Worm (Caenorhabditis elegans) whole organism, L4 larva: Measurements from ENCODE around the gene dnc-2.

ENCODE experiments used
- F37D6.2 ChIP-seq: sonication (generic microtip); optimal IDR thresholded peaks from 2 replicates; lab custom pipeline; 2016; ENCODE audit warnings: mild to moderate bottlenecking, missing genetic modification characterization, missing compliant biosample characterization
- F49E8.2 ChIP-seq: sonication (generic microtip); optimal IDR thresholded peaks from 2 replicates; lab custom pipeline; 2016; ENCODE audit warnings: missing compliant biosample characterization, mild to moderate bottlenecking, missing genetic modification characterization, borderline replicate concordance
- R02D3.7 ChIP-seq: fragments of 150-350 bp; sonication (generic microtip); optimal IDR thresholded peaks from 3 replicates; lab custom pipeline; 2014; ENCODE audit warnings: missing biosample characterization, missing genetic modification characterization
- T20F7.1 ChIP-seq: fragments of 200-800 bp; sonication (Bioruptor generic); optimal IDR thresholded peaks from 2 replicates; lab custom pipeline; 2018; ENCODE audit warnings: mild to moderate bottlenecking, missing genetic modification characterization, missing compliant biosample characterization
- T26A8.4 ChIP-seq: fragments of 200-800 bp; sonication (Bioruptor generic); IDR thresholded peaks from 2 replicates; pipeline ENCODE4 v1.3.6; 2022; ENCODE audit warnings: missing genetic modification characterization, missing compliant biosample characterization
- Y105C5A.15 ChIP-seq: fragments of 200-800 bp; sonication (Bioruptor generic); IDR thresholded peaks from 2 replicates; pipeline ENCODE4 v1.3.6; 2022; ENCODE audit warnings: missing genetic modification characterization, missing compliant biosample characterization
- Y48G9A.11 ChIP-seq: fragments of 200-800 bp; sonication (Bioruptor generic); IDR thresholded peaks from 2 replicates; pipeline ENCODE4 v1.3.6; 2022; ENCODE audit warnings: missing genetic modification reagents, missing genetic modification characterization, missing compliant biosample characterization
- Y5F2A.4 ChIP-seq: fragments of 200-800 bp; sonication (Bioruptor generic); optimal IDR thresholded peaks from 2 replicates; lab custom pipeline; 2018; ENCODE audit warnings: mild to moderate bottlenecking, missing genetic modification characterization, missing compliant biosample characterization
- ZK337.2 ChIP-seq: fragments of 200-800 bp; sonication (Bioruptor generic); IDR thresholded peaks from 2 replicates; pipeline ENCODE4 v1.3.6; 2022; ENCODE audit warnings: missing genetic modification reagents, missing genetic modification characterization, missing compliant biosample characterization
- aha-1 ChIP-seq: fragments of 150-350 bp; peaks from one replicate; lab custom pipeline; 2014; ENCODE audit warnings: missing biosample characterization, missing genetic modification characterization
- aly-2 ChIP-seq: sonication (generic microtip); optimal IDR thresholded peaks from 2 replicates; lab custom pipeline; 2018; ENCODE audit warnings: missing biosample characterization, missing genetic modification characterization
- ceh-44 ChIP-seq: fragments of 200-800 bp; sonication (Bioruptor generic); IDR thresholded peaks from 2 replicates; pipeline ENCODE4 v1.3.6; 2022; ENCODE audit warnings: missing genetic modification reagents, missing genetic modification characterization, missing compliant biosample characterization
- ceh-62 ChIP-seq: sonication (generic microtip); optimal IDR thresholded peaks from 2 replicates; lab custom pipeline; 2017; ENCODE audit warnings: missing biosample characterization, missing genetic modification characterization
- ces-1 ChIP-seq: fragments of 150-350 bp; sonication (generic microtip); optimal IDR thresholded peaks from 4 replicates; lab custom pipeline; 2014; ENCODE audit warnings: missing biosample characterization, missing genetic modification reagents, missing genetic modification characterization
- daf-12 ChIP-seq: fragments of 150-350 bp; optimal IDR thresholded peaks from 2 replicates; lab custom pipeline; 2014; ENCODE audit warnings: missing biosample characterization, missing genetic modification reagents, missing genetic modification characterization
- dmd-6 ChIP-seq: fragments of 200-800 bp; sonication (Bioruptor generic); IDR thresholded peaks from 2 replicates; pipeline ENCODE4 v1.3.6; 2022; ENCODE audit warnings: missing genetic modification reagents, missing genetic modification characterization, missing compliant biosample characterization
- dmd-9 ChIP-seq: fragments of 200-800 bp; sonication (Bioruptor generic); IDR thresholded peaks from 2 replicates; pipeline ENCODE4 v1.3.6; 2022; ENCODE audit warnings: missing genetic modification reagents, missing genetic modification characterization, missing compliant biosample characterization
- dpl-1 ChIP-seq: fragments of 150-350 bp; optimal IDR thresholded peaks from 2 replicates; lab custom pipeline; 2014; ENCODE audit warnings: missing biosample characterization, missing genetic modification reagents, missing genetic modification characterization
- egl-27 ChIP-seq: sonication (generic microtip); optimal IDR thresholded peaks from 3 replicates; lab custom pipeline; 2017; ENCODE audit warnings: missing biosample characterization, missing genetic modification reagents, missing genetic modification characterization
- egl-43 ChIP-seq: fragments of 200-800 bp; sonication (Bioruptor generic); IDR thresholded peaks from 2 replicates; pipeline ENCODE4 v1.3.6; 2022; ENCODE audit warnings: missing genetic modification reagents, missing genetic modification characterization, missing compliant biosample characterization
- gei-8 ChIP-seq: fragments of 200-800 bp; sonication (Bioruptor generic); optimal IDR thresholded peaks from 2 replicates; lab custom pipeline; 2018; ENCODE audit warnings: mild to moderate bottlenecking, missing genetic modification characterization, missing compliant biosample characterization
- hlh-30 ChIP-seq: sonication (generic microtip); optimal IDR thresholded peaks from 2 replicates; lab custom pipeline; 2017; ENCODE audit warnings: antibody characterized with exemption, mild to moderate bottlenecking, missing genetic modification characterization, missing compliant biosample characterization; ENCODE audit not compliant: insufficient read depth
- lin-15B ChIP-seq: fragments of 150-350 bp; sonication (generic microtip); optimal IDR thresholded peaks from 3 replicates; lab custom pipeline; 2014; ENCODE audit warnings: missing biosample characterization, missing genetic modification characterization
- lin-38 ChIP-seq: fragments of 200-800 bp; sonication (Bioruptor generic); IDR thresholded peaks from 2 replicates; pipeline ENCODE4 v1.3.6; 2022; ENCODE audit warnings: missing genetic modification reagents, missing genetic modification characterization, missing compliant biosample characterization
- madf-5 ChIP-seq, 2 experiments: fragments of 200-800 bp; sonication (Bioruptor generic); IDR thresholded peaks; 2 replicates each; pipeline ENCODE4 v1.3.6; 2022; ENCODE audit warnings: missing compliant biosample characterization in 2 of 2, missing genetic modification characterization in 2 of 2
- mdl-1 ChIP-seq, 2 experiments: fragments of 150-350 bp in 1 of 2; sonication (generic microtip) in 1 of 2; optimal IDR thresholded peaks; 2 replicates each; lab custom pipeline; 2014 to 2017; ENCODE audit warnings: missing biosample characterization in 2 of 2, missing genetic modification characterization in 2 of 2
- mdt-29 ChIP-seq: fragments of 200-800 bp; sonication (Bioruptor generic); IDR thresholded peaks from 2 replicates; pipeline ENCODE4 v1.3.6; 2022; ENCODE audit warnings: missing genetic modification reagents, missing genetic modification characterization, missing compliant biosample characterization
- mes-2 ChIP-seq: sonication (generic microtip); optimal IDR thresholded peaks from 2 replicates; lab custom pipeline; 2016; ENCODE audit warnings: missing genotype, mild to moderate bottlenecking, missing genetic modification characterization, missing compliant biosample characterization; ENCODE audit not compliant: poor library complexity, severe bottlenecking
- mxl-2 ChIP-seq: fragments of 200-800 bp; sonication (Bioruptor generic); conservative IDR thresholded peaks from 2 replicates; pipeline ENCODE4 v1.3.6; 2022; ENCODE audit warnings: missing genetic modification reagents, missing genetic modification characterization, missing compliant biosample characterization
- nhr-10 ChIP-seq: fragments of 150-350 bp; optimal IDR thresholded peaks from 2 replicates; lab custom pipeline; 2014; ENCODE audit warnings: missing biosample characterization, missing genetic modification characterization
- nhr-102 ChIP-seq: sonication (generic microtip); optimal IDR thresholded peaks from 2 replicates; lab custom pipeline; 2016; ENCODE audit warnings: mild to moderate bottlenecking, missing genetic modification characterization, moderate library complexity, missing compliant biosample characterization
- nhr-237 ChIP-seq: sonication (generic microtip); optimal IDR thresholded peaks from 2 replicates; lab custom pipeline; 2017; ENCODE audit warnings: missing biosample characterization, missing genetic modification characterization
- nhr-28 ChIP-seq: fragments of 150-350 bp; optimal IDR thresholded peaks from 2 replicates; lab custom pipeline; 2014; ENCODE audit warnings: missing biosample characterization, missing genetic modification characterization
- nhr-41 ChIP-seq: fragments of 200-800 bp; sonication (Bioruptor generic); IDR thresholded peaks from 2 replicates; pipeline ENCODE4 v1.3.6; 2022; ENCODE audit warnings: missing genetic modification reagents, missing genetic modification characterization, missing compliant biosample characterization
- nhr-42 ChIP-seq: fragments of 200-800 bp; sonication (Bioruptor generic); IDR thresholded peaks from 2 replicates; pipeline ENCODE4 v1.3.6; 2022; ENCODE audit warnings: missing genetic modification characterization, missing compliant biosample characterization
- nhr-6 ChIP-seq: fragments of 150-350 bp; optimal IDR thresholded peaks from 2 replicates; lab custom pipeline; 2014; ENCODE audit warnings: missing biosample characterization, missing genetic modification characterization
- nhr-76 ChIP-seq: fragments of 150-350 bp; optimal IDR thresholded peaks from 2 replicates; lab custom pipeline; 2014; ENCODE audit warnings: missing biosample characterization, missing genetic modification characterization
- nhr-77 ChIP-seq: fragments of 150-350 bp; optimal IDR thresholded peaks from 2 replicates; lab custom pipeline; 2014; ENCODE audit warnings: missing biosample characterization, missing genetic modification characterization
- saeg-2 ChIP-seq: fragments of 200-800 bp; sonication (Bioruptor generic); IDR thresholded peaks from 2 replicates; pipeline ENCODE4 v1.3.6; 2022; ENCODE audit warnings: missing genetic modification reagents, missing genetic modification characterization, missing compliant biosample characterization
- skn-1 ChIP-seq: fragments of 150-350 bp; optimal IDR thresholded peaks from 2 replicates; lab custom pipeline; 2014; ENCODE audit warnings: missing biosample characterization, missing genetic modification characterization
- snpc-1.2 ChIP-seq: fragments of 200-800 bp; sonication (Bioruptor generic); IDR thresholded peaks from 2 replicates; pipeline ENCODE4 v1.3.6; 2022; ENCODE audit warnings: missing genetic modification reagents, missing genetic modification characterization, missing compliant biosample characterization
- spr-3 ChIP-seq: fragments of 200-800 bp; sonication (Bioruptor generic); optimal IDR thresholded peaks from 2 replicates; lab custom pipeline; 2018; ENCODE audit warnings: mild to moderate bottlenecking, missing genetic modification characterization, missing compliant biosample characterization
- tag-97 ChIP-seq: fragments of 200-800 bp; sonication (Bioruptor generic); IDR thresholded peaks from 2 replicates; pipeline ENCODE4 v1.3.6; 2022; ENCODE audit warnings: missing genetic modification characterization, missing compliant biosample characterization
- unc-62 ChIP-seq, 3 experiments: fragments of 150-350 bp in 1 of 3; sonication (generic microtip); optimal IDR thresholded peaks in 2 of 3; peaks in 1 of 3; 1 replicate in 1 of 3; 2 replicates in 2 of 3; lab custom pipeline; 2014 to 2017; ENCODE audit warnings: missing biosample characterization in 3 of 3, missing genetic modification characterization in 3 of 3, missing genetic modification reagents in 3 of 3, missing genotype in 1 of 3

dnc-2 gene

DNA sequence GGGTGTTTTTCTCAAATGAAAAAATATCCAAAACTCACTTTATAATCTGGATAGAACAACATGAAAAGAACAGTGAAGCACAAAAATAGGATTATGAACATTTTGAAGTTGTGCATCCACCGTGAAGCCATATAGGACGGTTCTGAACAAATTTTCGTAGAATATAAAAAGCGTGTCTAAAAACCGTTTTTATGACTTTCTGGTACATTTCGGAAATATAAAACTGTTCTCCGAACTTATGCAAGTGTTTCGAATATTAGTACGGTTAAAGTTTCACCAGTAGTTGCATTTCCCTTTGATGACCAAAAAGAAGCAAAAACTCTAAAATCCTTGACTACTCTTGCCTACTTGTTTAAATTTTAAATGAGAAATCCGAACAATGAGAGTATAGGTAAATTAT is 36.9 kb downstream of the dnc-2 start, which contains the start of gene C28H8.8:
C28H8.8 (minus strand) TSS at position 101 of the 400 bp plus-strand sequence.
- TF ChIP-seq dmd-9 (GFP tag; lab: Robert Waterston, UW) (no peak), T20F7.1 (GFP tag; lab: Kevin White, UChicago) (no peak), nhr-42 (GFP tag; lab: Robert Waterston, UW) (no peak), nhr-6 (tag; lab: Kevin White, UChicago) (no peak), lin-15B (no peak), T26A8.4 (GFP tag; lab: Robert Waterston, UW) (no peak), dpl-1 (GFP tag; lab: Kevin White, UChicago) (no peak), mxl-2 (no peak), saeg-2 (GFP tag; lab: Robert Waterston, UW) (no peak), egl-43 (GFP tag; lab: Robert Waterston, UW) (no peak), Y5F2A.4 (GFP tag; lab: Kevin White, UChicago) (no peak), snpc-1.2 (GFP tag; lab: Robert Waterston, UW) (no peak), nhr-102 (tag; lab: Kevin White, UChicago) (no peak), nhr-10 (tag; lab: Kevin White, UChicago) (no peak), mdl-1 (tag; optimal IDR thresholded peaks at IDR 0.05; lab: Kevin White, UChicago) (no peak), egl-27 (tag; lab: Kevin White, UChicago) (no peak), skn-1 (tag; lab: Kevin White, UChicago) (no peak)

DNA sequence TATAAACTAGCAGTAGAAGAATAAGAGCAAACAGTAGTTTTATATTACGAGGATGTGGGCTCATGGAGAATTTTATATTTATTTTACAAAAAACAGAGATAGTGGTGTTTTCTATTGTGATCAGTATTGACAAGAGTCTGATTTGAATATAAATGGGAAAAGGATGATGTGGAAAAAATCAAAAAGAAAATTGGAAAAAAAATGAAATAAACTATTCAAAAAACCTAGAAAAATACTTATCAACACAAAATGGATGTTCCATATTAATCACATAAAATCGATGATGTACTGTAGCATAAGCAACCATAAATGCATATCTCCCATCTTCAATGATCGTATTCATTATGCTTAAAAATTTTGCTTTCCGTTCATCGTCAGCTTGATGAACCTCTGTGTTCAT is 38.7 kb downstream of the dnc-2 start, which contains the start of gene C28H8.7:
C28H8.7 (minus strand) TSS at position 101 of the 400 bp plus-strand sequence.
- no peak for TF ChIP-seq T20F7.1 (GFP tag; lab: Kevin White, UChicago)

DNA sequence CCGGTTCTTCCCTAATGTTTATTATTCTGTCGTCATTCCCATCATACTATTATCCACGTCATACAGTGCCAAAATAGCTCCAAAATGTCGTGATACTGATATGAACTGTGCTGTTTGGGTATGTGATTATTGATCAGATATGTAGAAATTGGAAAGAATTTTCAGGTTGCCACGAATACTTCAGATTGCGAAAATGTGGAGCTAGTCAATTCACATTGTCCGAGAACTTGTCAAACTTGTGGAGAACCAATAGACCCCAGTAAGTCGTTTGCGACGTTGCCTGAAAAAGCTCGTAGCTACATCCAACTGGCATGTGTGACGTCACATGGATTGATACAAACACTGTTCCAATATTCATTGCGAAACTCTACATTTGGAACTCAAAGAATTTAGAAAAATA is 41.1 kb downstream of the dnc-2 start:
- TF ChIP-seq aha-1 (tag; lab: Kevin White, UChicago) (peak; percentile 44), nhr-41 (GFP tag; lab: Robert Waterston, UW) (no peak), unc-62 (GFP tag; optimal IDR thresholded peaks at IDR 0.05 in 1 of 2; lab: Kevin White, UChicago) (peak in 1 of 2 experiments; percentile 95), unc-62 (tag; optimal IDR thresholded peaks at IDR 0.05; lab: Kevin White, UChicago) (no peak)

DNA sequence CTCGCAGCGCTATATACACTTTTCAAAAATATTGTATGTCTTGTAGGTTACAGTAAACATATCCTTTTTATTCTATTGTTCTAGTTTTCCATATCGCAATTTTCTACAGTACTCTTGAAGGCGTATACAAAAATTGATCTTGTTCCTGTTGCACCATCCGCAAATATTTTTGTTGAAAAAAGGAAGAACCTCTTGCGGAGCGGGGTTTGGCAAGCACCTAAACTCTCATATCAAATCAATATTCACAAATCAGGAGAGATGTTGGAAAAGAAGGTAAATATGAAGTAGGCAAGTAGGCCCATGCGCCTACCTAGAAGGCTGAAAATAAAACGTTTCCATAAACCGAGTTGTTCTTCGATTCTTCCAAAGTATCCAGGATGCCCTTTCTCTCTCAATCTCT is 41.5 kb downstream of the dnc-2 start, which contains the start of gene C28H8.5:
C28H8.5 (plus strand) TSS at position 301 of the 400 bp plus-strand sequence.
- TF ChIP-seq nhr-42 (GFP tag; lab: Robert Waterston, UW) = no peak
- TF ChIP-seq madf-5 (GFP tag; IDR thresholded peaks at IDR 0.05; lab: Robert Waterston, UW) = no peak
- no peak for TF ChIP-seq nhr-76 (tag; lab: Kevin White, UChicago)
- no peak for TF ChIP-seq gei-8
- TF ChIP-seq nhr-77 (tag; lab: Kevin White, UChicago) = no peak
- no peak for TF ChIP-seq daf-12 (tag; lab: Kevin White, UChicago)
- no peak for TF ChIP-seq F37D6.2 (tag; lab: Kevin White, UChicago)
- no peak for TF ChIP-seq nhr-28 (tag; lab: Kevin White, UChicago)
- TF ChIP-seq Y105C5A.15 (GFP tag; lab: Robert Waterston, UW) = no peak
- TF ChIP-seq hlh-30 (tag; lab: Kevin White, UChicago) = no peak
- TF ChIP-seq mes-2 = no peak
- TF ChIP-seq dmd-6 (GFP tag; lab: Robert Waterston, UW) = no peak
- no peak for TF ChIP-seq nhr-237
- no peak for TF ChIP-seq mdt-29
- TF ChIP-seq F49E8.2 = no peak

DNA sequence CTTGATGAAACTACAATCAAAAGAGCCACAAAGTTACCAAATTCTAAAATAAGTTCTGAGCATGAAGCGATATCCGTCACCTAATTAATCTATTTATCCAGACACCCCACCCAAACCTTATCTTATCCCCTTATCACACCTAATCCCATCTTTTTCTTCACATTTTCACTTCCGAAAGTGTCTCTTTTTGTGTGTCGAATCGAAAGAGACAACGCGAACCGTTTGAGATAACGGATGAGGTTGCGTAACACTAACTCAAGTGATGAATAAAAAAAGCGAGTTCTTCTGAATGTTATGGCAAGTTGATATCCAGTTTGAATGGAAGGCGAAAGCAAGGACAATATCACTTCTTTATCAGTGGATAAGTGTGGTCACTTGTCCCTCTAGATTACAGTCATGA is 42.0 kb downstream of the dnc-2 start:
- TF ChIP-seq ZK337.2 (GFP tag; lab: Robert Waterston, UW) = no peak
- TF ChIP-seq lin-38 (GFP tag; lab: Robert Waterston, UW) = no peak
- no peak for TF ChIP-seq unc-62 (GFP tag; optimal IDR thresholded peaks at IDR 0.05 in 1 of 2; lab: Kevin White, UChicago)
- TF ChIP-seq unc-62 (tag; optimal IDR thresholded peaks at IDR 0.05; lab: Kevin White, UChicago) = no peak
- TF ChIP-seq madf-5 (GFP tag; IDR thresholded peaks at IDR 0.05; lab: Robert Waterston, UW) = no peak
- TF ChIP-seq ceh-62 (tag; lab: Kevin White, UChicago) = no peak
- TF ChIP-seq R02D3.7 (tag; lab: Kevin White, UChicago) = no peak
- TF ChIP-seq dmd-9 (GFP tag; lab: Robert Waterston, UW) = no peak
- TF ChIP-seq tag-97 (GFP tag; lab: Robert Waterston, UW) = no peak
- TF ChIP-seq nhr-28 (tag; lab: Kevin White, UChicago) = no peak
- TF ChIP-seq aly-2 (tag; lab: Kevin White, UChicago) = no peak
- no peak for TF ChIP-seq F49E8.2
- TF ChIP-seq ceh-44 (GFP tag; lab: Robert Waterston, UW) = no peak
- no peak for TF ChIP-seq ces-1 (GFP tag; lab: Kevin White, UChicago)
- TF ChIP-seq T20F7.1 (GFP tag; lab: Kevin White, UChicago) = no peak
- no peak for TF ChIP-seq spr-3
- TF ChIP-seq Y48G9A.11 (GFP tag; lab: Robert Waterston, UW) = no peak
- TF ChIP-seq Y5F2A.4 (GFP tag; lab: Kevin White, UChicago) = no peak
- TF ChIP-seq mdl-1 (tag; optimal IDR thresholded peaks at IDR 0.05; lab: Kevin White, UChicago) = no peak
